Worm (Caenorhabditis elegans) whole organism, L4/young adult: ENCODE results near the gene nstp-8.

Experiments
- W03F9.2 ChIP-seq: fragments of 150-350 bp; optimal IDR thresholded peaks from 2 replicates; lab custom pipeline; 2014; ENCODE audit warnings: missing biosample characterization, missing genetic modification characterization
- dao-5 ChIP-seq: sonication (generic microtip); optimal IDR thresholded peaks from 2 replicates; lab custom pipeline; 2016; ENCODE audit warnings: missing genotype, missing genetic modification characterization, moderate library complexity, missing compliant biosample characterization
- him-1 ChIP-seq: sonication (generic microtip); optimal IDR thresholded peaks from 2 replicates; lab custom pipeline; 2016; ENCODE audit warnings: missing genotype, missing genetic modification reagents, missing genetic modification characterization, missing compliant biosample characterization

DNA sequence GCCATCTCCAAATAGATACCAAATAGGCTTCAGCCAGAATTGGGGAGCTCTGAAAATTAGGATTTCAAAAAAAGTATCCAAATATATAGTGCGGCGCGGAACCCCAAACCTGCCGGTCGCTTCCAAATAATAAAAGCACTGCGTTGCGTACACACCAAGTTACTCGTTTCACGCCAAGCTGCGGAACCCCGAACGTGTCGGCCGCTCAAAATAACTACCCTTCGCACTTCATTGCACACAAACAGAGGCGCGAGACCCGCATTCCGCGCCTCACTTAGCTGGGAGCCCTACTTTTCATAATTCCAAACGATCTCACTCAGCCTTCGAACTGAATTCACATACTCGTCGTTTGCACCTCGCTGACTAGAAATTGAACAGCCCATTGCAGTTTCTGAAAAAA, 15.9 kb upstream of the nstp-8 start:
- TF ChIP-seq him-1 (tag; lab: Kevin White, UChicago) (no peak), dao-5 (no peak), W03F9.2 (tag; lab: Kevin White, UChicago) (no peak)
